Worm (Caenorhabditis elegans): ENCODE measurements around the gene C50D2.2.

DNA sequence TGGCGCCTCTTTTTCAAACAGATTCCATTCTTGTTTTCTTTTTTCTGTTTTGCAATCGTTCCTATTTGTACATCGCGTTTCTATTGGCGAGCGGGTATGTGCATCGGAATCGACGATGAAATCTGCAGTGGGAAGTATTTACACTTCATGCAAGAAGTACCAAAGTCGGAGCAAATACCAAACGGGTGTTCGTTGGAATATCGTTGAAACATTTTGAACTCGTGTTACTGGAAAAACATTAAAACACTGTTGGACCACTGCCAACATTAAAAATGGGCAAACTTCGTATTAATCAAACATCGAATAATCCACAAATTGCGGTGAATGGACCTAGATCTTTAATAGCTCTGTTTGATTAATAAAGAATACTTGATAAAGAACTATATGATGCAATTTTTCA lies 29.8 kb upstream of the C50D2.2 start, which contains the start of gene C23H3.9:
- TF ChIP-seq med-1 (GFP tag; optimal IDR thresholded peaks at IDR 0.05; ENCODE audit: insufficient read depth) (no peak), tab-1 (GFP tag; IDR thresholded peaks at IDR 0.05) (no peak)

Data from whole organism, midembryonic.